Fruit fly (Drosophila melanogaster) whole organism, wandering third instar larva: ENCODE data around the gene CG6761.

Source experiments
- Abd-B ChIP-seq: fragments of >200 bp; optimal IDR thresholded peaks from 2 replicates; lab custom pipeline; 2017; ENCODE audit warnings: missing biosample characterization, missing genetic modification characterization
- CG9705 ChIP-seq: fragments of 200-800 bp; sonication (Bioruptor generic); optimal IDR thresholded peaks from 2 replicates; lab custom pipeline; 2018; ENCODE audit warnings: missing biosample characterization, mild to moderate bottlenecking, missing genetic modification characterization
- CrebA ChIP-seq: fragments of 200-800 bp; sonication (Bioruptor generic); optimal IDR thresholded peaks from 2 replicates; lab custom pipeline; 2016; ENCODE audit warnings: missing biosample characterization, mild to moderate bottlenecking, missing genetic modification characterization, borderline replicate concordance
- Dfd ChIP-seq: fragments of >200 bp; optimal IDR thresholded peaks from 2 replicates; lab custom pipeline; 2017; ENCODE audit warnings: missing biosample characterization, missing genetic modification characterization
- Dif ChIP-seq: fragments of 200-275, 200-300 bp; sonication (Bioruptor generic); optimal IDR thresholded peaks from 2 replicates; lab custom pipeline; 2018; ENCODE audit warnings: missing biosample characterization, missing genetic modification characterization; ENCODE audit not compliant: partially characterized antibody
- GATAd ChIP-seq: sonication (Bioruptor generic); optimal IDR thresholded peaks from 2 replicates; lab custom pipeline; 2016; ENCODE audit warnings: missing biosample characterization, missing genetic modification characterization
- HLH106 ChIP-seq: fragments of 200-800 bp; optimal IDR thresholded peaks from 3 replicates; lab custom pipeline; 2019; ENCODE audit warnings: missing biosample characterization, mild to moderate bottlenecking, missing genetic modification characterization, moderate library complexity
- Hnf4 ChIP-seq: fragments of 200-800 bp; sonication (Bioruptor generic); optimal IDR thresholded peaks from 2 replicates; lab custom pipeline; 2016; ENCODE audit warnings: missing biosample characterization, mild to moderate bottlenecking, missing genetic modification characterization
- Hr83 ChIP-seq: fragments of 200-300 bp; sonication (Bioruptor generic); optimal IDR thresholded peaks from 2 replicates; lab custom pipeline; 2016; ENCODE audit warnings: missing biosample characterization, mild to moderate bottlenecking, missing genetic modification characterization, moderate library complexity; ENCODE audit not compliant: poor library complexity, severe bottlenecking
- Jra ChIP-seq: sonication (Bioruptor generic); optimal IDR thresholded peaks from 2 replicates; lab custom pipeline; 2016; ENCODE audit warnings: missing biosample characterization, missing genetic modification characterization
- Myc ChIP-seq: fragments of >200 bp; optimal IDR thresholded peaks from 2 replicates; lab custom pipeline; 2017
- N ChIP-seq: fragments of >200 bp; optimal IDR thresholded peaks from 2 replicates; lab custom pipeline; 2018; ENCODE audit warnings: missing biosample characterization, missing external identifiers, missing genetic modification characterization
- OdsH ChIP-seq: fragments of 200-800 bp; sonication (Bioruptor generic); optimal IDR thresholded peaks from 2 replicates; lab custom pipeline; 2016; ENCODE audit warnings: missing biosample characterization, mild to moderate bottlenecking, missing genetic modification characterization
- Rel ChIP-seq, 2 experiments: fragments of 200-800 bp; sonication (Bioruptor generic) in 1 of 2; optimal IDR thresholded peaks; 2 replicates in 1 of 2; 3 replicates in 1 of 2; lab custom pipeline; 2016 to 2019; ENCODE audit warnings: mild to moderate bottlenecking in 2 of 2, missing biosample characterization in 2 of 2, missing genetic modification characterization in 2 of 2, moderate library complexity in 1 of 2
- Sp1 ChIP-seq: fragments of 200-800 bp; sonication (Bioruptor generic); optimal IDR thresholded peaks from 3 replicates; lab custom pipeline; 2019; ENCODE audit warnings: missing biosample characterization, mild to moderate bottlenecking, missing genetic modification characterization, moderate library complexity
- Vsx2 ChIP-seq: fragments of 200-300, 225-300 bp; sonication (Bioruptor generic); optimal IDR thresholded peaks from 2 replicates; lab custom pipeline; 2018; ENCODE audit warnings: missing biosample characterization, missing genetic modification characterization; ENCODE audit not compliant: partially characterized antibody
- brk ChIP-seq: fragments of 200-800 bp; sonication (Bioruptor generic); optimal IDR thresholded peaks from 2 replicates; lab custom pipeline; 2016; ENCODE audit warnings: missing biosample characterization, mild to moderate bottlenecking, missing genetic modification characterization
- dl ChIP-seq, 2 experiments: fragments of 175-275, 200-275 bp in 1 of 2; fragments of 200-275 bp in 1 of 2; sonication (Bioruptor generic); optimal IDR thresholded peaks; lab custom pipeline; 2018; ENCODE audit warnings: mild to moderate bottlenecking in 2 of 2, missing biosample characterization in 2 of 2, missing genetic modification characterization in 2 of 2, moderate library complexity in 2 of 2; ENCODE audit not compliant: partially characterized antibody in 2 of 2, insufficient read depth in 1 of 2
- dmrt93B ChIP-seq: fragments of 200-800 bp; sonication (Bioruptor generic); optimal IDR thresholded peaks from 2 replicates; lab custom pipeline; 2018; ENCODE audit warnings: missing biosample characterization, mild to moderate bottlenecking, missing genetic modification characterization
- ey ChIP-seq: fragments of 200-800 bp; sonication (Bioruptor generic); optimal IDR thresholded peaks from 2 replicates; lab custom pipeline; 2016; ENCODE audit warnings: missing biosample characterization, missing genetic modification characterization
- foxo ChIP-seq, 2 experiments: fragments of 200-800 bp; sonication (Bioruptor generic); optimal IDR thresholded peaks; 2 replicates in 1 of 2; 3 replicates in 1 of 2; lab custom pipeline; 2016 to 2017; ENCODE audit warnings: missing biosample characterization in 2 of 2, missing genetic modification characterization in 2 of 2
- fru ChIP-seq: fragments of 200-800 bp; sonication (Bioruptor generic); optimal IDR thresholded peaks from 3 replicates; lab custom pipeline; 2016; ENCODE audit warnings: missing biosample characterization, mild to moderate bottlenecking, missing genetic modification characterization
- h ChIP-seq: fragments of 200-800 bp; sonication (Bioruptor generic); optimal IDR thresholded peaks from 3 replicates; lab custom pipeline; 2016; ENCODE audit warnings: missing biosample characterization, mild to moderate bottlenecking, missing genetic modification characterization
- jim ChIP-seq: fragments of 175-275, 200-325 bp; sonication (Bioruptor generic); optimal IDR thresholded peaks from 2 replicates; lab custom pipeline; 2016; ENCODE audit warnings: missing biosample characterization, mild to moderate bottlenecking, missing genetic modification characterization
- psq ChIP-seq: fragments of 200-800 bp; sonication (Bioruptor generic); optimal IDR thresholded peaks from 3 replicates; lab custom pipeline; 2017; ENCODE audit warnings: missing biosample characterization, mild to moderate bottlenecking, missing genetic modification characterization, moderate library complexity
- rgr ChIP-seq: fragments of 200-800 bp; sonication (Bioruptor generic); optimal IDR thresholded peaks from 3 replicates; lab custom pipeline; 2016; ENCODE audit warnings: missing biosample characterization, mild to moderate bottlenecking, missing genetic modification characterization
- sage ChIP-seq: fragments of 200-800 bp; sonication (Bioruptor generic); optimal IDR thresholded peaks from 2 replicates; lab custom pipeline; 2016; ENCODE audit warnings: missing biosample characterization, mild to moderate bottlenecking, missing genetic modification characterization
- sv ChIP-seq: fragments of 200-800 bp; sonication (Bioruptor generic); optimal IDR thresholded peaks from 3 replicates; lab custom pipeline; 2016; ENCODE audit warnings: missing biosample characterization, missing genetic modification characterization
- tai ChIP-seq: sonication (Bioruptor generic); optimal IDR thresholded peaks from 2 replicates; lab custom pipeline; 2016; ENCODE audit warnings: missing biosample characterization, missing genetic modification characterization
- usp ChIP-seq: fragments of >200 bp; optimal IDR thresholded peaks from 2 replicates; lab custom pipeline; 2017; ENCODE audit warnings: missing biosample characterization, missing genetic modification characterization
- woc ChIP-seq: sonication (Bioruptor generic); optimal IDR thresholded peaks from 2 replicates; lab custom pipeline; 2016; ENCODE audit warnings: missing biosample characterization, mild to moderate bottlenecking, missing genetic modification characterization

The CG6761 gene

dm6 chr3L:9718929-9719328, 15.5 kb upstream of the CG6761 start, which contains the start of the genes CG18178 and CG14174:
TSS of gene CG18178 (minus strand) at chr3L:9719144.
TSS of gene CG14174 (plus strand) at chr3L:9719328.
- peak in 1 of 2 experiments; percentile 47 for TF ChIP-seq foxo (GFP tag; optimal IDR thresholded peaks at IDR 0.05; lab: Kevin White, UChicago)
- peak; percentile 70 for TF ChIP-seq rgr (GFP tag; lab: Kevin White, UChicago)
- TF ChIP-seq CG9705, result peak; percentile 70
- TF ChIP-seq Sp1, result peak; percentile 73
- TF ChIP-seq brk (GFP tag; lab: Kevin White, UChicago), result no peak
- no peak for TF ChIP-seq Hnf4
- peak; percentile 38 for TF ChIP-seq sv (GFP tag; lab: Kevin White, UChicago)
- TF ChIP-seq Myc, result peak; percentile 90
- TF ChIP-seq fru (GFP tag; lab: Kevin White, UChicago), result no peak
- peak; percentile 26 for TF ChIP-seq OdsH (GFP tag; lab: Kevin White, UChicago)
- no peak for TF ChIP-seq woc (GFP tag; lab: Kevin White, UChicago)
- peak; percentile 39 for TF ChIP-seq h (GFP tag; lab: Kevin White, UChicago)
- TF ChIP-seq HLH106 (tag; lab: Kevin White, UChicago), result peak; percentile 84
- no peak for TF ChIP-seq Rel (GFP tag; optimal IDR thresholded peaks at IDR 0.05; lab: Kevin White, UChicago)
- peak; percentile 82 for TF ChIP-seq Rel (tag; optimal IDR thresholded peaks at IDR 0.05; lab: Kevin White, UChicago)
- TF ChIP-seq Dfd (GFP tag; lab: Kevin White, UChicago), result no peak
- no peak for TF ChIP-seq tai
- TF ChIP-seq psq, result peak; percentile 63
- no peak for TF ChIP-seq Jra
- TF ChIP-seq dmrt93B (GFP tag; lab: Kevin White, UChicago), result peak; percentile 48
- TF ChIP-seq, all 38 proteins: peak for 12

dm6 chr3L:9717839-9718238, 14.4 kb upstream of the CG6761 start:
- TF ChIP-seq fru (GFP tag; lab: Kevin White, UChicago) (no peak), jim (GFP tag; lab: Kevin White, UChicago) (no peak), Hr83 (GFP tag; lab: Kevin White, UChicago) (no peak), Rel (GFP tag; optimal IDR thresholded peaks at IDR 0.05; lab: Kevin White, UChicago) (no peak), Rel (tag; optimal IDR thresholded peaks at IDR 0.05; lab: Kevin White, UChicago) (peak; percentile 98)

dm6 chr3L:9717101-9717500, 13.7 kb upstream of the CG6761 start:
- no peak for TF ChIP-seq usp (GFP tag; lab: Kevin White, UChicago)
- TF ChIP-seq rgr (GFP tag; lab: Kevin White, UChicago), result no peak
- TF ChIP-seq sage (GFP tag; lab: Kevin White, UChicago), result no peak
- no peak for TF ChIP-seq jim (GFP tag; lab: Kevin White, UChicago)
- TF ChIP-seq Myc, result no peak
- no peak for TF ChIP-seq Dfd (GFP tag; lab: Kevin White, UChicago)
- no peak for TF ChIP-seq CrebA
- TF ChIP-seq Rel (GFP tag; optimal IDR thresholded peaks at IDR 0.05; lab: Kevin White, UChicago), result no peak
- no peak for TF ChIP-seq Rel (tag; optimal IDR thresholded peaks at IDR 0.05; lab: Kevin White, UChicago)
- no peak for TF ChIP-seq N
- TF ChIP-seq OdsH (GFP tag; lab: Kevin White, UChicago), result no peak
- TF ChIP-seq, all 38 proteins: peak for 0

- no peak for TF ChIP-seq ey (GFP tag; lab: Kevin White, UChicago)
- no peak for TF ChIP-seq psq
- no peak for TF ChIP-seq Rel (GFP tag; optimal IDR thresholded peaks at IDR 0.05; lab: Kevin White, UChicago)
- TF ChIP-seq Rel (tag; optimal IDR thresholded peaks at IDR 0.05; lab: Kevin White, UChicago), result peak; percentile 90
- no peak for TF ChIP-seq dl (GFP tag; optimal IDR thresholded peaks at IDR 0.05; lab: Kevin White, UChicago; ENCODE audit: insufficient read depth in 1 of 2, partially characterized antibody in 2 of 2)
Observed at dm6 chr3L:9716595-9716994, 13.2 kb upstream of the CG6761 start.

- TF ChIP-seq dmrt93B (GFP tag; lab: Kevin White, UChicago) (no peak), Vsx2 (GFP tag; lab: Kevin White, UChicago) (no peak), CG9705 (no peak), ey (GFP tag; lab: Kevin White, UChicago) (no peak), Hr83 (GFP tag; lab: Kevin White, UChicago) (peak; percentile 57), psq (no peak), Rel (GFP tag; optimal IDR thresholded peaks at IDR 0.05; lab: Kevin White, UChicago) (no peak), Rel (tag; optimal IDR thresholded peaks at IDR 0.05; lab: Kevin White, UChicago) (peak; percentile 100), Dif (GFP tag; lab: Kevin White, UChicago) (peak; percentile 36), GATAd (GFP tag; lab: Kevin White, UChicago) (no peak), Abd-B (GFP tag; lab: Kevin White, UChicago) (peak; percentile 34), sage (GFP tag; lab: Kevin White, UChicago) (no peak)
Observed at dm6 chr3L:9714537-9715144, 11.2 kb upstream of the CG6761 start.
